Worm (Caenorhabditis elegans) whole organism, L1 larva: ENCODE data around the gene B0361.11.

Experiments
- C16A3.4 ChIP-seq: fragments of 150-350 bp; optimal IDR thresholded peaks from 2 replicates; lab custom pipeline; 2014; ENCODE audit warnings: missing biosample characterization, missing genetic modification characterization
- C34B4.2 ChIP-seq: sonication (generic microtip); optimal IDR thresholded peaks from 2 replicates; lab custom pipeline; 2017; ENCODE audit warnings: mild to moderate bottlenecking, missing genetic modification characterization, missing compliant biosample characterization
- F16B12.6 ChIP-seq: fragments of 150-350 bp; optimal IDR thresholded peaks from 2 replicates; lab custom pipeline; 2014; ENCODE audit warnings: missing biosample characterization, missing genetic modification characterization
- Y116A8C.19 ChIP-seq: sonication (generic microtip); optimal IDR thresholded peaks from 2 replicates; lab custom pipeline; 2016; ENCODE audit warnings: missing compliant biosample characterization, missing genetic modification characterization, borderline replicate concordance
- aha-1 ChIP-seq: fragments of 150-350 bp; optimal IDR thresholded peaks from 2 replicates; lab custom pipeline; 2014; ENCODE audit warnings: missing biosample characterization, missing genetic modification characterization
- ama-1 ChIP-seq: fragments of 150-350 bp; optimal IDR thresholded peaks from 2 replicates; lab custom pipeline; 2014
- blmp-1 ChIP-seq: fragments of 150-350 bp; optimal IDR thresholded peaks from 2 replicates; lab custom pipeline; 2014; ENCODE audit warnings: missing biosample characterization, missing genetic modification characterization
- ceh-63 ChIP-seq: fragments of 200-800 bp; sonication (Bioruptor generic); optimal IDR thresholded peaks from 2 replicates; lab custom pipeline; 2018; ENCODE audit warnings: mild to moderate bottlenecking, missing genetic modification characterization, missing compliant biosample characterization
- ceh-82 ChIP-seq, 3 experiments: fragments of 150-350 bp in 1 of 3; sonication (generic microtip) in 2 of 3; optimal IDR thresholded peaks; 2 replicates each; lab custom pipeline; 2014 to 2017; ENCODE audit warnings: missing biosample characterization in 3 of 3, missing genetic modification characterization in 3 of 3
- ceh-88 ChIP-seq: fragments of 200-800 bp; sonication (Bioruptor generic); IDR thresholded peaks from 2 replicates; pipeline ENCODE4 v1.3.6; 2022; ENCODE audit warnings: missing genetic modification characterization, missing compliant biosample characterization
- dpl-1 ChIP-seq, 3 experiments: fragments of 150-350 bp in 2 of 3; sonication (generic microtip) in 1 of 3; optimal IDR thresholded peaks; 2 replicates each; lab custom pipeline; 2014 to 2017; ENCODE audit warnings: missing biosample characterization in 3 of 3, missing genetic modification characterization in 3 of 3, missing genetic modification reagents in 3 of 3
- dsc-1 ChIP-seq: sonication (generic microtip); optimal IDR thresholded peaks from 2 replicates; lab custom pipeline; 2016; ENCODE audit warnings: mild to moderate bottlenecking, missing genetic modification characterization, missing compliant biosample characterization
- egl-13 ChIP-seq: sonication (generic microtip); optimal IDR thresholded peaks from 2 replicates; lab custom pipeline; 2016; ENCODE audit warnings: missing genotype, missing genetic modification reagents, missing genetic modification characterization, missing compliant biosample characterization
- elt-2 ChIP-seq: sonication (generic microtip); optimal IDR thresholded peaks from 2 replicates; lab custom pipeline; 2016; ENCODE audit warnings: missing genetic modification characterization, mild to moderate bottlenecking, inconsistent platforms, missing compliant biosample characterization, missing genetic modification reagents
- fkh-10 ChIP-seq: sonication (generic microtip); optimal IDR thresholded peaks from 2 replicates; lab custom pipeline; 2017; ENCODE audit warnings: missing biosample characterization, missing genetic modification reagents, missing genetic modification characterization
- fkh-4 ChIP-seq: sonication (generic microtip); optimal IDR thresholded peaks from 2 replicates; lab custom pipeline; 2016; ENCODE audit warnings: missing compliant biosample characterization, missing genetic modification characterization, borderline replicate concordance
- fkh-8 ChIP-seq: sonication (generic microtip); optimal IDR thresholded peaks from 2 replicates; lab custom pipeline; 2016; ENCODE audit warnings: mild to moderate bottlenecking, missing genetic modification characterization, missing compliant biosample characterization
- fos-1 ChIP-seq: fragments of 150-350 bp; optimal IDR thresholded peaks from 2 replicates; lab custom pipeline; 2014; ENCODE audit warnings: missing biosample characterization, missing genetic modification characterization
- grh-1 ChIP-seq: fragments of 200-800 bp; sonication (Bioruptor generic); IDR thresholded peaks from 2 replicates; pipeline ENCODE4 v1.3.6; 2022; ENCODE audit warnings: missing genetic modification reagents, missing genetic modification characterization, missing compliant biosample characterization
- hlh-17 ChIP-seq: fragments of 200-800 bp; sonication (Bioruptor generic); optimal IDR thresholded peaks from 2 replicates; lab custom pipeline; 2018; ENCODE audit warnings: missing genetic modification characterization, mild to moderate bottlenecking, missing compliant biosample characterization, moderate library complexity, borderline replicate concordance
- isw-1 ChIP-seq: fragments of 200-800 bp; sonication (Bioruptor generic); IDR thresholded peaks from 2 replicates; pipeline ENCODE4 v1.3.6; 2022; ENCODE audit warnings: missing genetic modification characterization, missing compliant biosample characterization
- jun-1 ChIP-seq: fragments of 150-350 bp; optimal IDR thresholded peaks from 2 replicates; lab custom pipeline; 2014; ENCODE audit warnings: missing biosample characterization, missing genetic modification reagents, missing genetic modification characterization
- lin-14 ChIP-seq: fragments of 200-800 bp; sonication (Bioruptor generic); optimal IDR thresholded peaks from 2 replicates; lab custom pipeline; 2018; ENCODE audit warnings: mild to moderate bottlenecking, missing genetic modification characterization, moderate library complexity, missing compliant biosample characterization
- lin-15B ChIP-seq: fragments of 150-350 bp; sonication (generic microtip); optimal IDR thresholded peaks from 3 replicates; lab custom pipeline; 2014; ENCODE audit warnings: missing biosample characterization, missing genetic modification characterization
- lir-3 ChIP-seq: sonication (generic microtip); optimal IDR thresholded peaks from 2 replicates; lab custom pipeline; 2016; ENCODE audit warnings: mild to moderate bottlenecking, missing genetic modification characterization, moderate library complexity, missing compliant biosample characterization; ENCODE audit not compliant: poor library complexity
- lsy-2 ChIP-seq, 2 experiments: fragments of 150-350 bp; optimal IDR thresholded peaks; 2 replicates each; lab custom pipeline; 2014; ENCODE audit warnings: missing biosample characterization in 2 of 2, missing genetic modification characterization in 2 of 2
- mab-9 ChIP-seq: fragments of 200-800 bp; sonication (Bioruptor generic); IDR thresholded peaks from 2 replicates; pipeline ENCODE4 v1.3.6; 2022; ENCODE audit warnings: missing genetic modification reagents, missing genetic modification characterization, missing compliant biosample characterization
- mdl-1 ChIP-seq, 2 experiments: fragments of 150-350 bp; optimal IDR thresholded peaks; 2 replicates each; lab custom pipeline; 2014 to 2017; ENCODE audit warnings: missing biosample characterization in 2 of 2, missing genetic modification characterization in 2 of 2, inconsistent platforms in 1 of 2
- mef-2 ChIP-seq: fragments of 150-350 bp; optimal IDR thresholded peaks from 2 replicates; lab custom pipeline; 2014; ENCODE audit warnings: missing biosample characterization, missing genetic modification characterization
- nhr-19 ChIP-seq: fragments of 200-800 bp; sonication (Bioruptor generic); conservative IDR thresholded peaks from 2 replicates; pipeline ENCODE4 v1.3.6; 2022; ENCODE audit warnings: missing genetic modification characterization, missing compliant biosample characterization
- nhr-237 ChIP-seq: fragments of 150-350 bp; optimal IDR thresholded peaks from 2 replicates; lab custom pipeline; 2014; ENCODE audit warnings: missing biosample characterization, missing genetic modification characterization
- nhr-28 ChIP-seq: fragments of 150-350 bp; optimal IDR thresholded peaks from 2 replicates; lab custom pipeline; 2014; ENCODE audit warnings: missing biosample characterization, missing genetic modification characterization
- nhr-47 ChIP-seq: sonication (generic microtip); optimal IDR thresholded peaks from 2 replicates; lab custom pipeline; 2016; ENCODE audit warnings: mild to moderate bottlenecking, missing genetic modification characterization, moderate library complexity, missing compliant biosample characterization
- nhr-71 ChIP-seq: sonication (generic microtip); optimal IDR thresholded peaks from 2 replicates; lab custom pipeline; 2016; ENCODE audit warnings: mild to moderate bottlenecking, missing genetic modification characterization, moderate library complexity, missing compliant biosample characterization
- nhr-76 ChIP-seq: sonication (generic microtip); optimal IDR thresholded peaks from 2 replicates; lab custom pipeline; 2017; ENCODE audit warnings: missing biosample characterization, missing genetic modification characterization
- nhr-77 ChIP-seq: fragments of 150-350 bp; optimal IDR thresholded peaks from 2 replicates; lab custom pipeline; 2014; ENCODE audit warnings: missing biosample characterization, missing genetic modification characterization
- nhr-85 ChIP-seq: sonication (generic microtip); peaks from one replicate; lab custom pipeline; 2016; ENCODE audit warnings: missing genetic modification characterization, inconsistent platforms, missing compliant biosample characterization
- nhr-90 ChIP-seq: sonication (generic microtip); optimal IDR thresholded peaks from 2 replicates; lab custom pipeline; 2016; ENCODE audit warnings: mild to moderate bottlenecking, missing genetic modification characterization, missing compliant biosample characterization; ENCODE audit not compliant: poor library complexity
- pax-3 ChIP-seq: fragments of 200-800 bp; sonication (Bioruptor generic); optimal IDR thresholded peaks from 2 replicates; lab custom pipeline; 2018; ENCODE audit warnings: mild to moderate bottlenecking, missing genetic modification characterization, moderate library complexity, missing compliant biosample characterization
- rnt-1 ChIP-seq: sonication (generic microtip); optimal IDR thresholded peaks from 2 replicates; lab custom pipeline; 2016; ENCODE audit warnings: mild to moderate bottlenecking, missing genetic modification characterization, moderate library complexity, missing compliant biosample characterization
- skn-1 ChIP-seq: fragments of 150-350 bp; optimal IDR thresholded peaks from 2 replicates; lab custom pipeline; 2014; ENCODE audit warnings: missing biosample characterization, missing genetic modification characterization
- snu-23 ChIP-seq: sonication (generic microtip); optimal IDR thresholded peaks from 2 replicates; lab custom pipeline; 2016; ENCODE audit warnings: missing genetic modification characterization, missing compliant biosample characterization
- sptf-1 ChIP-seq: fragments of 150-350 bp; optimal IDR thresholded peaks from 2 replicates; lab custom pipeline; 2014; ENCODE audit warnings: missing biosample characterization, missing genetic modification characterization
- sup-37 ChIP-seq: fragments of 200-800 bp; sonication (Bioruptor generic); optimal IDR thresholded peaks from 2 replicates; lab custom pipeline; 2018; ENCODE audit warnings: mild to moderate bottlenecking, missing genetic modification characterization, missing compliant biosample characterization
- tbx-2 ChIP-seq: sonication (generic microtip); optimal IDR thresholded peaks from 2 replicates; lab custom pipeline; 2016; ENCODE audit warnings: missing genetic modification characterization, missing compliant biosample characterization
- unc-130 ChIP-seq: fragments of 150-350 bp; optimal IDR thresholded peaks from 2 replicates; lab custom pipeline; 2017; ENCODE audit warnings: missing biosample characterization, missing genetic modification characterization, inconsistent platforms
- unc-30 ChIP-seq: sonication (generic microtip); optimal IDR thresholded peaks from 2 replicates; lab custom pipeline; 2017; ENCODE audit warnings: missing biosample characterization, missing genetic modification characterization
- unc-86 ChIP-seq: sonication (generic microtip); optimal IDR thresholded peaks from 2 replicates; lab custom pipeline; 2016; ENCODE audit warnings: missing genetic modification characterization, missing compliant biosample characterization
- unc-98 ChIP-seq: fragments of 200-800 bp; sonication (Bioruptor generic); IDR thresholded peaks from 2 replicates; pipeline ENCODE4 v1.3.6; 2022; ENCODE audit warnings: missing genetic modification characterization, missing compliant biosample characterization
- zip-4 ChIP-seq: fragments of 200-800 bp; sonication (Bioruptor generic); optimal IDR thresholded peaks from 2 replicates; lab custom pipeline; 2018; ENCODE audit warnings: mild to moderate bottlenecking, missing genetic modification characterization, moderate library complexity, missing compliant biosample characterization
- ztf-4 ChIP-seq: fragments of 150-350 bp; optimal IDR thresholded peaks from 2 replicates; lab custom pipeline; 2014; ENCODE audit warnings: missing biosample characterization, missing genetic modification characterization

Gene B0361.11

DNA sequence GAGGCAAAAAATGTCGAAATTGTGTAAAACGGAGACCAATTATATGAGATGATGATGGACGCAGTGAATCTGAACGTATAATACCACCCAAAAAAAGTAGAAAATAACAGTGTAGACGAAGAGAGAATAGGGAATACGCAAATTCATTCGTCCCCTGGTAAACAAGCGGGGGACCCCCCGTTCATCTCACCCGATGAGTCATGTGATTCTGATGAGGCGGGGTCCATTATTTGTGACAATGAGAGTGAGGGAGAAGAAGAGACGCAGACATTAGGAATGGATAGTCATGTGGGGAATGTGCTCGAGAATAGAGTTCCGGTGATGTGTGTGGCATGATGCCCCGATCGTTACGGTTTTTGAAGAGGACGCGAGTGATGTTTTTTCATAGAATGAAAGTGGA lies 5.3 kb upstream of the B0361.11 start (continued):
- no peak for TF ChIP-seq ama-1 (lab: Kevin White, UChicago)
- TF ChIP-seq rnt-1, result peak; percentile 47
- no peak for TF ChIP-seq sptf-1
- TF ChIP-seq nhr-90 (tag; lab: Kevin White, UChicago), result peak; percentile 57
- peak; percentile 40 for TF ChIP-seq elt-2 (tag; lab: Kevin White, UChicago)
- peak; percentile 84 for TF ChIP-seq nhr-71 (tag; lab: Kevin White, UChicago)
- TF ChIP-seq unc-98 (GFP tag; lab: Robert Waterston, UW), result no peak
- TF ChIP-seq tbx-2 (tag; lab: Kevin White, UChicago), result peak; percentile 39
- peak; percentile 55 for TF ChIP-seq nhr-47 (tag; lab: Kevin White, UChicago)
- TF ChIP-seq isw-1 (GFP tag; lab: Robert Waterston, UW), result no peak
- no peak for TF ChIP-seq nhr-76 (tag; lab: Kevin White, UChicago)
- peak; percentile 21 for TF ChIP-seq C16A3.4
- TF ChIP-seq zip-4 (GFP tag; lab: Kevin White, UChicago), result no peak
- TF ChIP-seq grh-1 (GFP tag; lab: Robert Waterston, UW), result peak; percentile 60
- no peak for TF ChIP-seq nhr-237 (tag; lab: Kevin White, UChicago)
- TF ChIP-seq snu-23 (GFP tag; lab: Kevin White, UChicago), result peak; percentile 76
- peak; percentile 62 for TF ChIP-seq unc-130 (tag; lab: Kevin White, UChicago)
- TF ChIP-seq Y116A8C.19 (tag; lab: Kevin White, UChicago), result no peak
- peak in 1 of 2 experiments; percentile 87 for TF ChIP-seq mdl-1 (tag; optimal IDR thresholded peaks at IDR 0.05; lab: Kevin White, UChicago)
- TF ChIP-seq dpl-1 (GFP tag; optimal IDR thresholded peaks at IDR 0.05; lab: Kevin White, UChicago), result peak; percentile 24 to 58 (median 58)
- TF ChIP-seq nhr-19, result peak; percentile 68
- no peak for TF ChIP-seq nhr-28 (tag; lab: Kevin White, UChicago)
- no peak for TF ChIP-seq hlh-17 (GFP tag; lab: Kevin White, UChicago)
- TF ChIP-seq unc-86 (tag; lab: Kevin White, UChicago), result peak; percentile 50
- peak; percentile 38 to 61 for TF ChIP-seq lsy-2 (tag; optimal IDR thresholded peaks at IDR 0.05; lab: Kevin White, UChicago)
- no peak for TF ChIP-seq mab-9 (GFP tag; lab: Robert Waterston, UW)
- peak; percentile 92 for TF ChIP-seq nhr-85
- TF ChIP-seq jun-1 (tag; lab: Kevin White, UChicago), result peak; percentile 9
- no peak for TF ChIP-seq dsc-1 (tag; lab: Kevin White, UChicago)
- TF ChIP-seq mef-2 (tag; lab: Kevin White, UChicago), result no peak
- TF ChIP-seq nhr-77 (tag; lab: Kevin White, UChicago), result no peak

DNA sequence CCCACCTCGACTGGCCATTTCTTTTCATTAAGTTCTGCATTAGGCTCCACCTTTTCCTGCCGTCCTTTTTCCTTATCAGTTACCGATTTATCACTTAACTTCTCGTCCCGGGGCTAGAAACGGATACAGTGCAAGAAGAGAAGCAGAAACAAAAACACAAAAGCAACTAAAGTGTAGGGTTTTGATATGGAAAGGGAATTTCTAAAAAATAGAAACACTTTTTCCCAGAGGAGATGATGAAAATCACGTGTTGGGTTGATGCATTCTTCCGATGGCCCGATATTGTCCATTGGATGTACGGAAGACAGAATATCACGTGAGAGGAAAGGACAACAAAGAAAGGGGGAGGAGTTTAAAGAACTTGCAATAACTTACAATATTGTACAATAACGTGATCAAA lies 4.6 kb upstream of the B0361.11 start:
- peak; percentile 65 to 68 for TF ChIP-seq lsy-2 (tag; optimal IDR thresholded peaks at IDR 0.05; lab: Kevin White, UChicago)
- TF ChIP-seq sup-37 (GFP tag; lab: Kevin White, UChicago), result no peak
- TF ChIP-seq fkh-4 (tag; lab: Kevin White, UChicago), result no peak
- peak; percentile 56 for TF ChIP-seq nhr-47 (tag; lab: Kevin White, UChicago)
- no peak for TF ChIP-seq fkh-8 (tag; lab: Kevin White, UChicago)
- no peak for TF ChIP-seq lin-15B (tag; lab: Kevin White, UChicago)
- peak; percentile 69 for TF ChIP-seq tbx-2 (tag; lab: Kevin White, UChicago)
- TF ChIP-seq isw-1 (GFP tag; lab: Robert Waterston, UW), result no peak
- TF ChIP-seq jun-1 (tag; lab: Kevin White, UChicago), result no peak
- no peak for TF ChIP-seq hlh-17 (GFP tag; lab: Kevin White, UChicago)
- peak; percentile 87 for TF ChIP-seq lin-14 (GFP tag; lab: Kevin White, UChicago)
- TF ChIP-seq egl-13, result no peak
- TF ChIP-seq fkh-10 (GFP tag; lab: Kevin White, UChicago), result no peak
- TF ChIP-seq pax-3 (tag; lab: Kevin White, UChicago), result no peak
- TF ChIP-seq unc-86 (tag; lab: Kevin White, UChicago), result no peak
- TF ChIP-seq unc-30, result no peak
- TF ChIP-seq skn-1 (tag; lab: Kevin White, UChicago), result no peak
- TF ChIP-seq ceh-63 (GFP tag; lab: Kevin White, UChicago), result no peak
- no peak for TF ChIP-seq lir-3 (tag; lab: Kevin White, UChicago)
- peak in 1 of 3 experiments; percentile 8 for TF ChIP-seq ceh-82 (tag; optimal IDR thresholded peaks at IDR 0.05; lab: Kevin White, UChicago)
- no peak for TF ChIP-seq aha-1
- TF ChIP-seq ztf-4 (tag; lab: Kevin White, UChicago), result peak; percentile 2
- TF ChIP-seq nhr-71 (tag; lab: Kevin White, UChicago), result peak; percentile 90
- TF ChIP-seq F16B12.6, result no peak
- no peak for TF ChIP-seq fos-1
- no peak for TF ChIP-seq C34B4.2 (tag; lab: Kevin White, UChicago)
- no peak for TF ChIP-seq ceh-88 (GFP tag; lab: Robert Waterston, UW)
- TF ChIP-seq blmp-1, result peak; percentile 96
